Fruit fly (Drosophila melanogaster): ENCODE measurements around the gene CG7208.
A peak's percentile ranks its signal among the peaks of the same experiment; 100 is the strongest.

Gene CG7208

DNA sequence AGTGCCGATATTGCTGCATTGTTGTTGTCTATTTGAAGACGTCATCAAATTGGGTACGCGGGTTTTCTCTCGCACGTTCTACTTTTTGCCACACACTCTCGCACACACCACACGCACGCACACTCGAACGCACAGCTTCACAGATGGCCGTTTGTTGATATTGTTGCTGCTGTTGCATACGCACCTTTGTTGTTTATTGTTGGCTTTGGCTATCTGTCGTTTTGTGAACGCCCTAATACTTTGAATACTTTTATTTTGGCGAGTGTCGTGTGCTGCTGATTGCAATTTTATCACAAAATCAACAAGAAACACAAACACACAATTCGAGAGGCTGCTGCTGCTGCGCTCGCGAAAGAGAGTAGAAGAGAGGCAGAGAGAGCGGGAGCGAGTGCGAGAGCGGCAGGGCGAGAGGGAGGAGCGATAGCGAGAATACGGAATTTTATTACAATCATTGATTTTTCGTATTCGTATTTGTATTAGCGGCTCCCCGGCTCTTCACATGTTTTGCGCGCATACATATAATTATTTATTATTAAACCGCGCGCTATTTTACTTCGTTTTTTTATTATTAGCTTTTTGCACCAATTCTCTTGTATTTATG, 13.1 kb upstream of the CG7208 start (continued):
- TF ChIP-seq Sry-δ (GFP tag; optimal IDR thresholded peaks at IDR 0.05) (no peak), slbo (GFP tag; IDR thresholded peaks at IDR 0.05) (no peak), luna (GFP tag; optimal IDR thresholded peaks at IDR 0.05) (no peak), cwo (GFP tag; optimal IDR thresholded peaks at IDR 0.05) (peak; percentile 63), CG10147 (GFP tag; optimal IDR thresholded peaks at IDR 0.05) (no peak), CG34224 (GFP tag; IDR thresholded peaks at IDR 0.05; ENCODE audit: partially characterized antibody) (no peak), Mrtf (GFP tag; IDR thresholded peaks at IDR 0.05) (no peak), CG2120 (GFP tag; optimal IDR thresholded peaks at IDR 0.05) (peak; percentile 29), MTF-1 (GFP tag; optimal IDR thresholded peaks at IDR 0.05; ENCODE audit: borderline replicate concordance) (peak; percentile 48), BEAF-32 (GFP tag; optimal IDR thresholded peaks at IDR 0.05) (no peak), zen (tag; optimal IDR thresholded peaks at IDR 0.05) (peak; percentile 47), Rfx (GFP tag; IDR thresholded peaks at IDR 0.05) (no peak), CG15073 (GFP tag; optimal IDR thresholded peaks at IDR 0.05) (no peak), pnt (GFP tag; optimal IDR thresholded peaks at IDR 0.05) (no peak), scrt (GFP tag; optimal IDR thresholded peaks at IDR 0.05) (peak; percentile 58), Taf1 (GFP tag; IDR thresholded peaks at IDR 0.05) (no peak), CG18476 (GFP tag; optimal IDR thresholded peaks at IDR 0.05) (peak; percentile 39), ham (GFP tag; IDR thresholded peaks at IDR 0.05) (no peak), CG3847 (GFP tag; IDR thresholded peaks at IDR 0.05) (no peak), Deaf1 (tag; optimal IDR thresholded peaks at IDR 0.05) (no peak), zf30C (GFP tag; optimal IDR thresholded peaks at IDR 0.05) (no peak), Usf (GFP tag; optimal IDR thresholded peaks at IDR 0.05) (no peak), Stat92E (GFP tag; optimal IDR thresholded peaks at IDR 0.05) (peak in 1 of 3 experiments; percentile 13), gt (GFP tag; IDR thresholded peaks at IDR 0.05) (no peak), Blimp-1 (GFP tag; optimal IDR thresholded peaks at IDR 0.05) (peak; percentile 22), her (GFP tag; optimal IDR thresholded peaks at IDR 0.05) (peak; percentile 18), CG31441 (GFP tag; IDR thresholded peaks at IDR 0.05) (no peak), pan (optimal IDR thresholded peaks at IDR 0.05) (no peak), pan (GFP tag; optimal IDR thresholded peaks at IDR 0.05 in 1 of 2, IDR thresholded peaks at IDR 0.05 in 1 of 2) (no peak), da (GFP tag; optimal IDR thresholded peaks at IDR 0.05) (peak; percentile 49), zfh2 (GFP tag; optimal IDR thresholded peaks at IDR 0.05) (no peak), CG17568 (GFP tag; optimal IDR thresholded peaks at IDR 0.05) (peak; percentile 68), CG1233 (GFP tag; optimal IDR thresholded peaks at IDR 0.05) (peak; percentile 43), pb (GFP tag; optimal IDR thresholded peaks at IDR 0.05) (peak; percentile 49), ken (GFP tag; IDR thresholded peaks at IDR 0.05) (no peak), odd (GFP tag; optimal IDR thresholded peaks at IDR 0.05) (peak; percentile 22), dmrt99B (tag; optimal IDR thresholded peaks at IDR 0.05) (peak; percentile 30), onecut (GFP tag; IDR thresholded peaks at IDR 0.05) (peak; percentile 94), CG8290 (GFP tag; optimal IDR thresholded peaks at IDR 0.05) (no peak), CG8290 (tag; optimal IDR thresholded peaks at IDR 0.05) (peak; percentile 52 to 69), Nf-YC (tag; optimal IDR thresholded peaks at IDR 0.05) (no peak), sqz (GFP tag; optimal IDR thresholded peaks at IDR 0.05) (peak; percentile 58), unpg (GFP tag; optimal IDR thresholded peaks at IDR 0.05) (peak; percentile 11), pzg (GFP tag; optimal IDR thresholded peaks at IDR 0.05) (no peak), H2.0 (GFP tag; IDR thresholded peaks at IDR 0.05) (no peak), Vsx1 (GFP tag; optimal IDR thresholded peaks at IDR 0.05) (peak; percentile 36), Sry-β (GFP tag; optimal IDR thresholded peaks at IDR 0.05) (no peak), CG4404 (GFP tag; IDR thresholded peaks at IDR 0.05) (no peak), CG11723 (GFP tag; optimal IDR thresholded peaks at IDR 0.05) (peak; percentile 62), lov (optimal IDR thresholded peaks at IDR 0.05) (no peak), lov (GFP tag; IDR thresholded peaks at IDR 0.05) (no peak)
